Fruit fly (Drosophila melanogaster) S2 (cell line): ENCODE data around the gene MED18.

Experiments
- CG8478 ChIP-seq: fragments of >200 bp; optimal IDR thresholded peaks from 2 replicates; lab custom pipeline; 2018
- CTCF ChIP-seq, 2 experiments: fragments of >200 bp; optimal IDR thresholded peaks; 2 replicates each; lab custom pipeline; 2018

The MED18 gene

dm6 chrX:1845413-1845951, 20.2 kb upstream of the MED18 start:
- TF ChIP-seq CTCF (optimal IDR thresholded peaks at IDR 0.05; lab: Kevin White, UChicago) (no peak), CG8478 (lab: Kevin White, UChicago) (no peak)

dm6 chrX:1846386-1846785, 19.3 kb upstream of the MED18 start:
- TF ChIP-seq CTCF (optimal IDR thresholded peaks at IDR 0.05; lab: Kevin White, UChicago) (no peak), CG8478 (lab: Kevin White, UChicago) (no peak)

- TF ChIP-seq CG8478 (lab: Kevin White, UChicago) (no peak), CTCF (optimal IDR thresholded peaks at IDR 0.05; lab: Kevin White, UChicago) (no peak)
Measured at dm6 chrX:1847735-1848134, 18.0 kb upstream of the MED18 start.

dm6 chrX:1848624-1849198, 17.0 kb upstream of the MED18 start:
- TF ChIP-seq CG8478 (lab: Kevin White, UChicago) (no peak), CTCF (optimal IDR thresholded peaks at IDR 0.05; lab: Kevin White, UChicago) (no peak)

- TF ChIP-seq CTCF (optimal IDR thresholded peaks at IDR 0.05; lab: Kevin White, UChicago) (no peak), CG8478 (lab: Kevin White, UChicago) (no peak)
Measured at dm6 chrX:1849914-1850313, 15.8 kb upstream of the MED18 start.

- TF ChIP-seq CTCF (optimal IDR thresholded peaks at IDR 0.05; lab: Kevin White, UChicago) (no peak), CG8478 (lab: Kevin White, UChicago) (no peak)
Measured at dm6 chrX:1854070-1854469, 11.6 kb upstream of the MED18 start.

dm6 chrX:1854873-1855272, 10.8 kb upstream of the MED18 start:
- TF ChIP-seq CTCF (optimal IDR thresholded peaks at IDR 0.05; lab: Kevin White, UChicago) (no peak), CG8478 (lab: Kevin White, UChicago) (no peak)

- TF ChIP-seq CG8478 (lab: Kevin White, UChicago), result no peak
- no peak for TF ChIP-seq CTCF (optimal IDR thresholded peaks at IDR 0.05; lab: Kevin White, UChicago)
Measured at dm6 chrX:1856605-1857004, 9.1 kb upstream of the MED18 start.

- TF ChIP-seq CG8478 (lab: Kevin White, UChicago) (no peak), CTCF (optimal IDR thresholded peaks at IDR 0.05; lab: Kevin White, UChicago) (no peak)
Measured at dm6 chrX:1858867-1859266, 6.8 kb upstream of the MED18 start, which contains the start of gene Lamtor5. Lamtor5 (minus strand) TSS chrX:1858971.

- TF ChIP-seq CG8478 (lab: Kevin White, UChicago), result no peak
- TF ChIP-seq CTCF (optimal IDR thresholded peaks at IDR 0.05; lab: Kevin White, UChicago), result no peak
Measured at dm6 chrX:1861620-1862184, 4.0 kb upstream of the MED18 start, which contains the start of gene deltaCOP. deltaCOP (minus strand) TSS chrX:1861790.

- TF ChIP-seq CTCF (optimal IDR thresholded peaks at IDR 0.05; lab: Kevin White, UChicago), result no peak
- no peak for TF ChIP-seq CG8478 (lab: Kevin White, UChicago)
Measured at dm6 chrX:1868586-1869111, 2.9 kb downstream of the MED18 start, which contains the start of the genes CG14803 and Pex5. CG14803 (plus strand) TSS chrX:1868870. Pex5 (minus strand) TSS chrX:1869061.

dm6 chrX:1873515-1874126, 7.9 kb downstream of the MED18 start, which contains the start of the genes Pgam5 and Vps26:
Pgam5 (minus strand) TSS chrX:1873565.
Vps26 (plus strand) TSS chrX:1873853.
- no peak for TF ChIP-seq CG8478 (lab: Kevin White, UChicago)
- no peak for TF ChIP-seq CTCF (optimal IDR thresholded peaks at IDR 0.05; lab: Kevin White, UChicago)

dm6 chrX:1877107-1877736, 11.5 kb downstream of the MED18 start, which contains the start of the genes CG14817 and CG14805:
CG14817 (minus strand) TSS chrX:1877270.
CG14805 (plus strand) TSS chrX:1877317.
- TF ChIP-seq CTCF (optimal IDR thresholded peaks at IDR 0.05; lab: Kevin White, UChicago), result no peak
- TF ChIP-seq CG8478 (lab: Kevin White, UChicago), result no peak

dm6 chrX:1879606-1880110, 13.9 kb downstream of the MED18 start, which contains the start of gene CG14818:
CG14818 (minus strand) TSS chrX:1879774.
- TF ChIP-seq CTCF (optimal IDR thresholded peaks at IDR 0.05; lab: Kevin White, UChicago), result no peak
- no peak for TF ChIP-seq CG8478 (lab: Kevin White, UChicago)
